Worm (Caenorhabditis elegans) whole organism, midembryonic: ENCODE data around the gene hlh-30.

Source experiments
- cog-1 ChIP-seq: sonication (generic microtip); optimal IDR thresholded peaks from 2 replicates; lab custom pipeline; 2016; ENCODE audit warnings: missing genetic modification characterization, missing compliant biosample characterization
- flt-1 ChIP-seq: fragments of 200-800 bp; sonication (Bioruptor generic); IDR thresholded peaks from 2 replicates; pipeline ENCODE4 v1.3.6; 2022; ENCODE audit warnings: missing genetic modification characterization, missing compliant biosample characterization
- klf-2 ChIP-seq: fragments of 200-800 bp; sonication (Bioruptor generic); conservative IDR thresholded peaks from 2 replicates; pipeline ENCODE4 v1.3.6; 2022; ENCODE audit warnings: missing genetic modification reagents, missing genetic modification characterization, missing compliant biosample characterization
- ref-1 ChIP-seq: fragments of 200-800 bp; sonication (Bioruptor generic); conservative IDR thresholded peaks from 2 replicates; pipeline ENCODE4 v1.3.6; 2022; ENCODE audit warnings: missing genetic modification reagents, missing genetic modification characterization, missing compliant biosample characterization
- ztf-23 ChIP-seq: fragments of 200-800 bp; sonication (Bioruptor generic); IDR thresholded peaks from 2 replicates; pipeline ENCODE4 v1.3.6; 2022; ENCODE audit warnings: missing genetic modification reagents, missing genetic modification characterization, missing compliant biosample characterization

ce11 chrIV:3993292-3993691, 41.5 kb downstream of the hlh-30 start, which contains the start of gene F47C12.6:
- TF ChIP-seq cog-1 (tag; lab: Kevin White, UChicago) (no peak), ztf-23 (GFP tag; lab: Robert Waterston, UW) (no peak), klf-2 (GFP tag; lab: Robert Waterston, UW) (no peak), ref-1 (GFP tag; lab: Robert Waterston, UW) (no peak), flt-1 (GFP tag; lab: Robert Waterston, UW) (no peak)
